Worm (Caenorhabditis elegans): ENCODE results near the gene C26D10.6.

DNA sequence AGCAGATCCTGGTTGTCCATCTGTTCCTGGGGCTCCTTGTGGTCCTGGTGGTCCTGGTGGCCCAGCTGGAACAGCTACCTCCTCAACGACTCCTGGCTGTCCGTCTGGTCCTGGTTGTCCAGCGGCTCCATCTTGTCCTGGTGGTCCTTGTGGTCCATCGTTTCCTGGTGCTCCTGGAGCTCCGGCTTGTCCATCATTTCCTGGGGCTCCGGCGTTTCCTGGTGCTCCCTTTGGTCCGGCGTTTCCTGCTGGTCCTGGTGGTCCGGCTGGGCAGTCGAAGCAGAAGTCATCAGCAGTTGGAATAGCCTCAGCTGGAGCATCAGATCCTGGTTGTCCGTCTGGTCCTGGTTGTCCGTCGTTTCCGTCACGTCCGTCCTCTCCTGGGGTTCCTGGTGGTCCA lies 4.0 kb upstream of the C26D10.6 start:
- TF ChIP-seq nhr-27 (tag; optimal IDR thresholded peaks at IDR 0.05), result no peak
- TF ChIP-seq F39B2.1 (GFP tag; IDR thresholded peaks at IDR 0.05), result no peak
- no peak for TF ChIP-seq F49E8.2 (tag; optimal IDR thresholded peaks at IDR 0.05; ENCODE audit: insufficient read depth)
- no peak for TF ChIP-seq mcd-1 (GFP tag; IDR thresholded peaks at IDR 0.05)
- TF ChIP-seq bed-1 (GFP tag; IDR thresholded peaks at IDR 0.05), result no peak
- TF ChIP-seq sea-2 (GFP tag; IDR thresholded peaks at IDR 0.05), result no peak
- TF ChIP-seq B0019.2 (GFP tag; conservative IDR thresholded peaks at IDR 0.05), result no peak
- no peak for TF ChIP-seq F52B5.7 (tag; optimal IDR thresholded peaks at IDR 0.05)
